Worm (Caenorhabditis elegans) whole organism, mixed stage, embryonic: Measurements from ENCODE around the gene F10C1.9.

Experiments used
- ham-2 ChIP-seq: fragments of 200-800 bp; sonication (Bioruptor generic); optimal IDR thresholded peaks from 2 replicates; lab custom pipeline; 2018; ENCODE audit warnings: mild to moderate bottlenecking, missing genetic modification characterization, missing compliant biosample characterization
- nhr-12 ChIP-seq: fragments of 150-350 bp; optimal IDR thresholded peaks from 2 replicates; lab custom pipeline; 2014; ENCODE audit warnings: missing biosample characterization, missing genetic modification characterization
- nhr-28 ChIP-seq: fragments of 150-350 bp; optimal IDR thresholded peaks from 2 replicates; lab custom pipeline; 2014; ENCODE audit warnings: missing biosample characterization, missing genetic modification characterization
- unc-39 ChIP-seq: fragments of 150-350 bp; optimal IDR thresholded peaks from 2 replicates; lab custom pipeline; 2014; ENCODE audit warnings: missing biosample characterization, missing genetic modification characterization

DNA sequence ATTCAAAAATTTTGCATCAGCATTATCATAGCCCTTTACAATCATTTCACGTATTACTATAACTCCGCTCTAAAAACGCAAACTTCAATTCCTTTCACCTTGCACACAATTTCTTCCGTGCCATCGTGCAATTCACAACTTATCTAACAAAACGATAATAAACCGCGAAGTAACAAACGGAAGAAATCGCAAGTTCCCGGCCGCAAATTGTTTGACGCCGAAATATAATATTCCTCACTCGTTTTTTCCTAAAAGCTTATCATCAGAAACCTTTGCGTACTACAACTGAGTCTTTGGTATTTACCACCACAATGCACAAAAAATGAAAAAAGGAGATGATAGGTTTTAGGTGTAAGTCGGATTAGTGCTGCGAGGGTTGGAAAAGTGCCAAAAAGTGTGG is 2.2 kb upstream of the F10C1.9 start:
- no peak for TF ChIP-seq nhr-28
- no peak for TF ChIP-seq nhr-12 (tag; lab: Kevin White, UChicago)
- no peak for TF ChIP-seq unc-39 (tag; lab: Kevin White, UChicago)
- TF ChIP-seq ham-2 (GFP tag; lab: Kevin White, UChicago) = no peak
